Worm (Caenorhabditis elegans) whole organism, L1 larva: ENCODE results near the gene B0244.6.

Experiments
- C16A3.4 ChIP-seq: fragments of 150-350 bp; optimal IDR thresholded peaks from 2 replicates; lab custom pipeline; 2014; ENCODE audit warnings: missing biosample characterization, missing genetic modification characterization
- F16B12.6 ChIP-seq: fragments of 150-350 bp; optimal IDR thresholded peaks from 2 replicates; lab custom pipeline; 2014; ENCODE audit warnings: missing biosample characterization, missing genetic modification characterization
- aha-1 ChIP-seq: fragments of 150-350 bp; optimal IDR thresholded peaks from 2 replicates; lab custom pipeline; 2014; ENCODE audit warnings: missing biosample characterization, missing genetic modification characterization
- blmp-1 ChIP-seq: fragments of 150-350 bp; optimal IDR thresholded peaks from 2 replicates; lab custom pipeline; 2014; ENCODE audit warnings: missing biosample characterization, missing genetic modification characterization
- ceh-82 ChIP-seq, 3 experiments: fragments of 150-350 bp in 1 of 3; sonication (generic microtip) in 2 of 3; optimal IDR thresholded peaks; 2 replicates each; lab custom pipeline; 2014 to 2017; ENCODE audit warnings: missing biosample characterization in 3 of 3, missing genetic modification characterization in 3 of 3
- ceh-88 ChIP-seq: fragments of 200-800 bp; sonication (Bioruptor generic); IDR thresholded peaks from 2 replicates; pipeline ENCODE4 v1.3.6; 2022; ENCODE audit warnings: missing genetic modification characterization, missing compliant biosample characterization
- dpl-1 ChIP-seq, 3 experiments: fragments of 150-350 bp in 2 of 3; sonication (generic microtip) in 1 of 3; optimal IDR thresholded peaks; 2 replicates each; lab custom pipeline; 2014 to 2017; ENCODE audit warnings: missing biosample characterization in 3 of 3, missing genetic modification characterization in 3 of 3, missing genetic modification reagents in 3 of 3
- efl-1 ChIP-seq, 4 experiments: fragments of 150-350 bp; optimal IDR thresholded peaks in 3 of 4; peaks in 1 of 4; 1 replicate in 1 of 4; 2 replicates in 3 of 4; lab custom pipeline; 2014; ENCODE audit warnings: missing biosample characterization in 2 of 4, missing genetic modification characterization in 2 of 4, missing genetic modification reagents in 2 of 4
- efl-3 ChIP-seq: fragments of 200-800 bp; sonication (Bioruptor generic); optimal IDR thresholded peaks from 2 replicates; lab custom pipeline; 2018; ENCODE audit warnings: mild to moderate bottlenecking, missing genetic modification characterization, missing compliant biosample characterization
- egl-27 ChIP-seq, 2 experiments: fragments of 150-350 bp in 1 of 2; sonication (generic microtip); optimal IDR thresholded peaks; 3 replicates each; lab custom pipeline; 2017 to 2018; ENCODE audit warnings: missing biosample characterization in 2 of 2, missing genetic modification characterization in 2 of 2, missing genetic modification reagents in 2 of 2
- elt-2 ChIP-seq: sonication (generic microtip); optimal IDR thresholded peaks from 2 replicates; lab custom pipeline; 2016; ENCODE audit warnings: missing genetic modification characterization, mild to moderate bottlenecking, inconsistent platforms, missing compliant biosample characterization, missing genetic modification reagents
- elt-3 ChIP-seq, 6 experiments: fragments of 150-350 bp in 1 of 6; sonication (generic microtip); optimal IDR thresholded peaks; 2 replicates each; lab custom pipeline; 2017 to 2018; ENCODE audit warnings: missing biosample characterization in 6 of 6, missing genetic modification characterization in 6 of 6, inconsistent platforms in 1 of 6
- fkh-10 ChIP-seq: sonication (generic microtip); optimal IDR thresholded peaks from 2 replicates; lab custom pipeline; 2017; ENCODE audit warnings: missing biosample characterization, missing genetic modification reagents, missing genetic modification characterization
- fkh-8 ChIP-seq: sonication (generic microtip); optimal IDR thresholded peaks from 2 replicates; lab custom pipeline; 2016; ENCODE audit warnings: mild to moderate bottlenecking, missing genetic modification characterization, missing compliant biosample characterization
- fos-1 ChIP-seq: fragments of 150-350 bp; optimal IDR thresholded peaks from 2 replicates; lab custom pipeline; 2014; ENCODE audit warnings: missing biosample characterization, missing genetic modification characterization
- grh-1 ChIP-seq: fragments of 200-800 bp; sonication (Bioruptor generic); IDR thresholded peaks from 2 replicates; pipeline ENCODE4 v1.3.6; 2022; ENCODE audit warnings: missing genetic modification reagents, missing genetic modification characterization, missing compliant biosample characterization
- lin-14 ChIP-seq: fragments of 200-800 bp; sonication (Bioruptor generic); optimal IDR thresholded peaks from 2 replicates; lab custom pipeline; 2018; ENCODE audit warnings: mild to moderate bottlenecking, missing genetic modification characterization, moderate library complexity, missing compliant biosample characterization
- lin-15B ChIP-seq: fragments of 150-350 bp; sonication (generic microtip); optimal IDR thresholded peaks from 3 replicates; lab custom pipeline; 2014; ENCODE audit warnings: missing biosample characterization, missing genetic modification characterization
- lin-35 ChIP-seq, 2 experiments: fragments of 150-350 bp; optimal IDR thresholded peaks; 2 replicates each; lab custom pipeline; 2014; ENCODE audit warnings: missing biosample characterization in 2 of 2, missing genetic modification characterization in 2 of 2, missing genetic modification reagents in 2 of 2
- lir-3 ChIP-seq: sonication (generic microtip); optimal IDR thresholded peaks from 2 replicates; lab custom pipeline; 2016; ENCODE audit warnings: mild to moderate bottlenecking, missing genetic modification characterization, moderate library complexity, missing compliant biosample characterization; ENCODE audit not compliant: poor library complexity
- lsy-2 ChIP-seq, 2 experiments: fragments of 150-350 bp; optimal IDR thresholded peaks; 2 replicates each; lab custom pipeline; 2014; ENCODE audit warnings: missing biosample characterization in 2 of 2, missing genetic modification characterization in 2 of 2
- mdl-1 ChIP-seq, 2 experiments: fragments of 150-350 bp; optimal IDR thresholded peaks; 2 replicates each; lab custom pipeline; 2014 to 2017; ENCODE audit warnings: missing biosample characterization in 2 of 2, missing genetic modification characterization in 2 of 2, inconsistent platforms in 1 of 2
- mep-1 ChIP-seq: fragments of 150-350 bp; optimal IDR thresholded peaks from 2 replicates; lab custom pipeline; 2014; ENCODE audit warnings: missing biosample characterization, missing genetic modification characterization
- nhr-19 ChIP-seq: fragments of 200-800 bp; sonication (Bioruptor generic); conservative IDR thresholded peaks from 2 replicates; pipeline ENCODE4 v1.3.6; 2022; ENCODE audit warnings: missing genetic modification characterization, missing compliant biosample characterization
- nhr-20 ChIP-seq: sonication (generic microtip); optimal IDR thresholded peaks from 2 replicates; lab custom pipeline; 2016; ENCODE audit warnings: mild to moderate bottlenecking, missing genetic modification characterization, missing compliant biosample characterization
- nhr-28 ChIP-seq: fragments of 150-350 bp; optimal IDR thresholded peaks from 2 replicates; lab custom pipeline; 2014; ENCODE audit warnings: missing biosample characterization, missing genetic modification characterization
- nhr-71 ChIP-seq: sonication (generic microtip); optimal IDR thresholded peaks from 2 replicates; lab custom pipeline; 2016; ENCODE audit warnings: mild to moderate bottlenecking, missing genetic modification characterization, moderate library complexity, missing compliant biosample characterization
- nhr-85 ChIP-seq: sonication (generic microtip); peaks from one replicate; lab custom pipeline; 2016; ENCODE audit warnings: missing genetic modification characterization, inconsistent platforms, missing compliant biosample characterization
- nhr-90 ChIP-seq: sonication (generic microtip); optimal IDR thresholded peaks from 2 replicates; lab custom pipeline; 2016; ENCODE audit warnings: mild to moderate bottlenecking, missing genetic modification characterization, missing compliant biosample characterization; ENCODE audit not compliant: poor library complexity
- pag-3 ChIP-seq: sonication (generic microtip); optimal IDR thresholded peaks from 2 replicates; lab custom pipeline; 2017; ENCODE audit warnings: missing genetic modification characterization, mild to moderate bottlenecking, missing compliant biosample characterization, antibody characterized with exemption, borderline replicate concordance; ENCODE audit not compliant: insufficient read depth
- pax-3 ChIP-seq: fragments of 200-800 bp; sonication (Bioruptor generic); optimal IDR thresholded peaks from 2 replicates; lab custom pipeline; 2018; ENCODE audit warnings: mild to moderate bottlenecking, missing genetic modification characterization, moderate library complexity, missing compliant biosample characterization
- rnt-1 ChIP-seq: sonication (generic microtip); optimal IDR thresholded peaks from 2 replicates; lab custom pipeline; 2016; ENCODE audit warnings: mild to moderate bottlenecking, missing genetic modification characterization, moderate library complexity, missing compliant biosample characterization
- skn-1 ChIP-seq: fragments of 150-350 bp; optimal IDR thresholded peaks from 2 replicates; lab custom pipeline; 2014; ENCODE audit warnings: missing biosample characterization, missing genetic modification characterization
- snu-23 ChIP-seq: sonication (generic microtip); optimal IDR thresholded peaks from 2 replicates; lab custom pipeline; 2016; ENCODE audit warnings: missing genetic modification characterization, missing compliant biosample characterization
- sptf-1 ChIP-seq: fragments of 150-350 bp; optimal IDR thresholded peaks from 2 replicates; lab custom pipeline; 2014; ENCODE audit warnings: missing biosample characterization, missing genetic modification characterization
- tlp-1 ChIP-seq: fragments of 150-350 bp; optimal IDR thresholded peaks from 2 replicates; lab custom pipeline; 2014; ENCODE audit warnings: missing biosample characterization, missing genetic modification characterization

Gene B0244.6

ce11 chrIII:5697266-5697665, 40.5 kb upstream of the B0244.6 start, which contains the start of gene B0336.7:
B0336.7 (minus strand) TSS chrIII:5697366.
- TF ChIP-seq skn-1 (tag; lab: Kevin White, UChicago) (no peak), ceh-88 (GFP tag; lab: Robert Waterston, UW) (no peak), fos-1 (tag; lab: Kevin White, UChicago) (no peak), nhr-90 (tag; lab: Kevin White, UChicago) (no peak), aha-1 (tag; lab: Kevin White, UChicago) (no peak), F16B12.6 (tag; lab: Kevin White, UChicago) (no peak), mdl-1 (tag; optimal IDR thresholded peaks at IDR 0.05; lab: Kevin White, UChicago) (no peak), snu-23 (no peak), lin-35 (GFP tag; optimal IDR thresholded peaks at IDR 0.05; lab: Kevin White, UChicago) (no peak), pax-3 (tag; lab: Kevin White, UChicago) (no peak), efl-3 (no peak), nhr-28 (tag; lab: Kevin White, UChicago) (no peak), nhr-19 (no peak), egl-27 (tag; optimal IDR thresholded peaks at IDR 0.05; lab: Kevin White, UChicago) (no peak), efl-1 (optimal IDR thresholded peaks at IDR 0.05; lab: Kevin White, UChicago) (no peak), efl-1 (GFP tag; optimal IDR thresholded peaks at IDR 0.05 in 1 of 2; lab: Kevin White, UChicago) (no peak), fkh-10 (GFP tag; lab: Kevin White, UChicago) (no peak), tlp-1 (tag; lab: Kevin White, UChicago) (no peak), ceh-82 (tag; optimal IDR thresholded peaks at IDR 0.05; lab: Kevin White, UChicago) (no peak), rnt-1 (tag; lab: Kevin White, UChicago) (no peak)

- TF ChIP-seq nhr-71 (tag; lab: Kevin White, UChicago) (peak; percentile 46), nhr-20 (tag; lab: Kevin White, UChicago) (peak; percentile 3), lsy-2 (tag; optimal IDR thresholded peaks at IDR 0.05; lab: Kevin White, UChicago) (peak; percentile 30 to 62), lin-14 (GFP tag; lab: Kevin White, UChicago) (no peak), ceh-82 (tag; optimal IDR thresholded peaks at IDR 0.05; lab: Kevin White, UChicago) (peak in 1 of 3 experiments; percentile 34), fkh-8 (tag; lab: Kevin White, UChicago) (peak; percentile 1), rnt-1 (tag; lab: Kevin White, UChicago) (peak; percentile 34), lin-35 (GFP tag; optimal IDR thresholded peaks at IDR 0.05; lab: Kevin White, UChicago) (peak; percentile 10 to 70), sptf-1 (no peak), snu-23 (peak; percentile 30), grh-1 (no peak), mdl-1 (tag; optimal IDR thresholded peaks at IDR 0.05; lab: Kevin White, UChicago) (peak in 1 of 2 experiments; percentile 8), lir-3 (tag; lab: Kevin White, UChicago) (no peak), dpl-1 (GFP tag; optimal IDR thresholded peaks at IDR 0.05; lab: Kevin White, UChicago) (peak; percentile 14 to 64 (median 48)), nhr-85 (tag; lab: Kevin White, UChicago) (peak; percentile 17), pax-3 (tag; lab: Kevin White, UChicago) (no peak), C16A3.4 (tag; lab: Kevin White, UChicago) (peak; percentile 27), nhr-28 (tag; lab: Kevin White, UChicago) (no peak), efl-1 (optimal IDR thresholded peaks at IDR 0.05; lab: Kevin White, UChicago) (peak; percentile 50 to 70), efl-1 (GFP tag; optimal IDR thresholded peaks at IDR 0.05 in 1 of 2; lab: Kevin White, UChicago) (peak; percentile 47 to 93), fos-1 (tag; lab: Kevin White, UChicago) (no peak), blmp-1 (tag; lab: Kevin White, UChicago) (peak; percentile 20), pag-3 (tag; lab: Kevin White, UChicago) (no peak), elt-2 (tag; lab: Kevin White, UChicago) (no peak), mep-1 (peak; percentile 15), elt-3 (tag; optimal IDR thresholded peaks at IDR 0.05; lab: Kevin White, UChicago) (peak in 1 of 6 experiments; percentile 28), aha-1 (tag; lab: Kevin White, UChicago) (no peak), lin-15B (tag; lab: Kevin White, UChicago) (peak; percentile 18)
Measured at ce11 chrIII:5697963-5698730, 39.7 kb upstream of the B0244.6 start, which contains the start of the genes lgg-3 and rgs-5. lgg-3 (minus strand) TSS chrIII:5698013. rgs-5 (plus strand) TSS chrIII:5698555.
